Worm (Caenorhabditis elegans): ENCODE measurements around the gene unc-85.

DNA sequence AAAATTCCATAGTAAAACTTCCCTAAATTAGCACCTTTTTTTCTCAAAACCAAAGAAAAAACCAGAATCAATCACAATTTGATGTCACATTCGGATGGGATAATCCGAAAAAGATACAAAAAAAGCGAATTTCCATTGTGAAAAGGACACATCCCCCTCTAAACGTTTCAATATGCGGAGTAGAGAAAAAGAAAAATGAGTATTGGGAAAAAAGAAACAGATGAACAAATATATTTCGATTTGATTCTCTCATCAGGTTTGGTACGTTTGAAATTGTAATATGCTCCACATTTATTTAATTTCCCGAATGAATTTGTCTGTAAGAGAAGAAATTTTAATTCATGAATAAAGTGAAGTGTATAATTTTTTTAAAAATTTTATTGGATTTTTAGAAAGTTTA is 43.6 kb upstream of the unc-85 start:
- TF ChIP-seq med-1 (GFP tag; optimal IDR thresholded peaks at IDR 0.05; ENCODE audit: insufficient read depth) (no peak), tab-1 (GFP tag; IDR thresholded peaks at IDR 0.05) (no peak)
